Worm (Caenorhabditis elegans) whole organism, mixed stage, embryonic: ENCODE results near the gene K08D9.10.

Experiments used
- ceh-83 ChIP-seq: fragments of 200-800 bp; sonication (Bioruptor generic); optimal IDR thresholded peaks from 2 replicates; lab custom pipeline; 2018; ENCODE audit warnings: mild to moderate bottlenecking, missing genetic modification characterization, missing compliant biosample characterization
- flh-1 ChIP-seq: fragments of 200-800 bp; sonication (Bioruptor generic); optimal IDR thresholded peaks from 2 replicates; lab custom pipeline; 2018; ENCODE audit warnings: mild to moderate bottlenecking, missing genetic modification characterization, moderate library complexity, missing compliant biosample characterization
- nhr-237 ChIP-seq: fragments of 150-350 bp; optimal IDR thresholded peaks from 2 replicates; lab custom pipeline; 2014; ENCODE audit warnings: missing biosample characterization, missing genetic modification characterization

DNA sequence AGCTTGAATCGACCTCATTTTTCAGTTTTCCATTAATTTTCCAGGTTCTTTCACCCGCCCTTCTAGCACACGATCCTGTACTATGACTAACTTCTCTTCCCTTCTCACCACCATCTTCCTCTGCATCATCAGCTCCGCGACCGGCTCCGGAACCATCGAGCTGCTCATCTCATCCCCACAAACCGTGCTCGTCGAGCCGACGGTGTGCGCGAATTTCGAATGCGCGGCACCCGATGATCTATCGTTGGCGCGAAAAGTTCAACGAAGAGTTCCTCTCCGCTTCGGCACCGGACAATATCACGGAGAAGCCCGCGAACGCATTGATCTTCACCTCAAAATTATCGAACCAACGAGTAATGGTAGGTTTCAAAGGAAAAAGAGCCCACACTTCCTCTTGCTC, 20.6 kb upstream of the K08D9.10 start, which contains the start of gene apx-1:
- TF ChIP-seq ceh-83 (GFP tag; lab: Kevin White, UChicago) (no peak), flh-1 (GFP tag; lab: Kevin White, UChicago) (no peak), nhr-237 (tag; lab: Kevin White, UChicago) (no peak)
